Fruit fly (Drosophila melanogaster): ENCODE data around the gene CG9628.

The CG9628 gene

dm6 chr3L:14647210-14647869, 24.7 kb downstream of the CG9628 start:
- no peak for TF ChIP-seq CG8478 (optimal IDR thresholded peaks at IDR 0.05)
- TF ChIP-seq CTCF (optimal IDR thresholded peaks at IDR 0.05) = no peak

- no peak for TF ChIP-seq CTCF (optimal IDR thresholded peaks at IDR 0.05)
- no peak for TF ChIP-seq CG8478 (optimal IDR thresholded peaks at IDR 0.05)
Observed at dm6 chr3L:14648922-14649321, 26.3 kb downstream of the CG9628 start.

dm6 chr3L:14650348-14650747, 27.8 kb downstream of the CG9628 start:
- TF ChIP-seq CG8478 (optimal IDR thresholded peaks at IDR 0.05) (no peak), CTCF (optimal IDR thresholded peaks at IDR 0.05) (no peak)

dm6 chr3L:14652554-14652953, 30.0 kb downstream of the CG9628 start:
- TF ChIP-seq CTCF (optimal IDR thresholded peaks at IDR 0.05) (no peak), CG8478 (optimal IDR thresholded peaks at IDR 0.05) (no peak)

dm6 chr3L:14654737-14655136, 32.1 kb downstream of the CG9628 start:
- TF ChIP-seq CTCF (optimal IDR thresholded peaks at IDR 0.05) = no peak
- no peak for TF ChIP-seq CG8478 (optimal IDR thresholded peaks at IDR 0.05)

dm6 chr3L:14655178-14655577, 32.6 kb downstream of the CG9628 start:
- TF ChIP-seq CTCF (optimal IDR thresholded peaks at IDR 0.05) (no peak), CG8478 (optimal IDR thresholded peaks at IDR 0.05) (no peak)

- TF ChIP-seq CG8478 (optimal IDR thresholded peaks at IDR 0.05) (no peak), CTCF (optimal IDR thresholded peaks at IDR 0.05) (no peak)
Observed at dm6 chr3L:14655681-14656080, 33.1 kb downstream of the CG9628 start.

dm6 chr3L:14657485-14658054, 35.0 kb downstream of the CG9628 start:
- no peak for TF ChIP-seq CTCF (optimal IDR thresholded peaks at IDR 0.05)
- no peak for TF ChIP-seq CG8478 (optimal IDR thresholded peaks at IDR 0.05)

- no peak for TF ChIP-seq CTCF (optimal IDR thresholded peaks at IDR 0.05)
- TF ChIP-seq CG8478 (optimal IDR thresholded peaks at IDR 0.05) = no peak
Observed at dm6 chr3L:14659954-14660907, 37.6 kb downstream of the CG9628 start.

dm6 chr3L:14661567-14662258, 39.1 kb downstream of the CG9628 start:
- no peak for TF ChIP-seq CG8478 (optimal IDR thresholded peaks at IDR 0.05)
- no peak for TF ChIP-seq CTCF (optimal IDR thresholded peaks at IDR 0.05)

dm6 chr3L:14663750-14664149, 41.2 kb downstream of the CG9628 start:
- TF ChIP-seq CTCF (optimal IDR thresholded peaks at IDR 0.05) = no peak
- TF ChIP-seq CG8478 (optimal IDR thresholded peaks at IDR 0.05) = no peak

dm6 chr3L:14664390-14664789, 41.8 kb downstream of the CG9628 start:
- TF ChIP-seq CG8478 (optimal IDR thresholded peaks at IDR 0.05) = no peak
- no peak for TF ChIP-seq CTCF (optimal IDR thresholded peaks at IDR 0.05)

- no peak for TF ChIP-seq CG8478 (optimal IDR thresholded peaks at IDR 0.05)
- TF ChIP-seq CTCF (optimal IDR thresholded peaks at IDR 0.05) = no peak
Observed at dm6 chr3L:14665802-14666351, 43.3 kb downstream of the CG9628 start.

- no peak for TF ChIP-seq CG8478 (optimal IDR thresholded peaks at IDR 0.05)
Observed at dm6 chr3L:14668638-14669037, 46.0 kb downstream of the CG9628 start.

dm6 chr3L:14671546-14671945, 49.0 kb downstream of the CG9628 start:
- no peak for TF ChIP-seq CG8478 (optimal IDR thresholded peaks at IDR 0.05)
- TF ChIP-seq CTCF (optimal IDR thresholded peaks at IDR 0.05) = peak; percentile 88 to 94
